Worm (Caenorhabditis elegans) whole organism, L1 larva: ENCODE measurements around the gene nas-13.

Experiments used
- ceh-82 ChIP-seq, 3 experiments: fragments of 150-350 bp in 1 of 3; sonication (generic microtip) in 2 of 3; optimal IDR thresholded peaks; 2 replicates each; lab custom pipeline; 2014 to 2017; ENCODE audit warnings: missing biosample characterization in 3 of 3, missing genetic modification characterization in 3 of 3
- efl-1 ChIP-seq, 4 experiments: fragments of 150-350 bp; optimal IDR thresholded peaks in 3 of 4; peaks in 1 of 4; 1 replicate in 1 of 4; 2 replicates in 3 of 4; lab custom pipeline; 2014; ENCODE audit warnings: missing biosample characterization in 2 of 4, missing genetic modification characterization in 2 of 4, missing genetic modification reagents in 2 of 4
- egl-27 ChIP-seq, 2 experiments: fragments of 150-350 bp in 1 of 2; sonication (generic microtip); optimal IDR thresholded peaks; 3 replicates each; lab custom pipeline; 2017 to 2018; ENCODE audit warnings: missing biosample characterization in 2 of 2, missing genetic modification characterization in 2 of 2, missing genetic modification reagents in 2 of 2
- fos-1 ChIP-seq: fragments of 150-350 bp; optimal IDR thresholded peaks from 2 replicates; lab custom pipeline; 2014; ENCODE audit warnings: missing biosample characterization, missing genetic modification characterization
- nhr-11 ChIP-seq: fragments of 150-350 bp; optimal IDR thresholded peaks from 2 replicates; lab custom pipeline; 2014; ENCODE audit warnings: missing biosample characterization, missing genetic modification characterization
- nhr-237 ChIP-seq: fragments of 150-350 bp; optimal IDR thresholded peaks from 2 replicates; lab custom pipeline; 2014; ENCODE audit warnings: missing biosample characterization, missing genetic modification characterization
- nhr-90 ChIP-seq: sonication (generic microtip); optimal IDR thresholded peaks from 2 replicates; lab custom pipeline; 2016; ENCODE audit warnings: mild to moderate bottlenecking, missing genetic modification characterization, missing compliant biosample characterization; ENCODE audit not compliant: poor library complexity
- rnt-1 ChIP-seq: sonication (generic microtip); optimal IDR thresholded peaks from 2 replicates; lab custom pipeline; 2016; ENCODE audit warnings: mild to moderate bottlenecking, missing genetic modification characterization, moderate library complexity, missing compliant biosample characterization
- ztf-4 ChIP-seq: fragments of 150-350 bp; optimal IDR thresholded peaks from 2 replicates; lab custom pipeline; 2014; ENCODE audit warnings: missing biosample characterization, missing genetic modification characterization

ce11 chrX:15380437-15380836, 47.6 kb downstream of the nas-13 start:
- no peak for TF ChIP-seq nhr-11 (tag; lab: Kevin White, UChicago)
- no peak for TF ChIP-seq nhr-90
- TF ChIP-seq ceh-82 (tag; optimal IDR thresholded peaks at IDR 0.05; lab: Kevin White, UChicago): no peak
- no peak for TF ChIP-seq nhr-237 (tag; lab: Kevin White, UChicago)
- TF ChIP-seq efl-1 (optimal IDR thresholded peaks at IDR 0.05; lab: Kevin White, UChicago): no peak
- TF ChIP-seq efl-1 (GFP tag; optimal IDR thresholded peaks at IDR 0.05 in 1 of 2; lab: Kevin White, UChicago): no peak
- no peak for TF ChIP-seq egl-27 (tag; optimal IDR thresholded peaks at IDR 0.05; lab: Kevin White, UChicago)
- TF ChIP-seq ztf-4: no peak
- no peak for TF ChIP-seq fos-1
- no peak for TF ChIP-seq rnt-1 (tag; lab: Kevin White, UChicago)
